Worm (Caenorhabditis elegans) whole organism, L4 larva: Measurements from ENCODE around the gene nstp-2.
"Not testable (repeated sequence)": the region's sequence is repeated elsewhere in the genome, so short reads cannot be mapped to it uniquely, and the experiment has no call there.

ENCODE experiments used
- D1046.2 ChIP-seq: fragments of 200-800 bp; sonication (Bioruptor generic); IDR thresholded peaks from 2 replicates; pipeline ENCODE4 v1.3.6; 2022; ENCODE audit warnings: missing genetic modification characterization, missing compliant biosample characterization
- F26F4.8 ChIP-seq: fragments of 200-800 bp; sonication (Bioruptor generic); conservative IDR thresholded peaks from 2 replicates; pipeline ENCODE4 v1.3.6; 2022; ENCODE audit warnings: missing genetic modification characterization, missing compliant biosample characterization
- R02D3.7 ChIP-seq: fragments of 150-350 bp; sonication (generic microtip); optimal IDR thresholded peaks from 3 replicates; lab custom pipeline; 2014; ENCODE audit warnings: missing biosample characterization, missing genetic modification characterization
- T26A8.4 ChIP-seq: fragments of 200-800 bp; sonication (Bioruptor generic); IDR thresholded peaks from 2 replicates; pipeline ENCODE4 v1.3.6; 2022; ENCODE audit warnings: missing genetic modification characterization, missing compliant biosample characterization
- Y5F2A.4 ChIP-seq: fragments of 200-800 bp; sonication (Bioruptor generic); optimal IDR thresholded peaks from 2 replicates; lab custom pipeline; 2018; ENCODE audit warnings: mild to moderate bottlenecking, missing genetic modification characterization, missing compliant biosample characterization
- Y75B8A.6 ChIP-seq: fragments of 200-800 bp; sonication (Bioruptor generic); IDR thresholded peaks from 2 replicates; pipeline ENCODE4 v1.3.6; 2022; ENCODE audit warnings: missing genetic modification reagents, missing genetic modification characterization, missing compliant biosample characterization
- aha-1 ChIP-seq: fragments of 150-350 bp; peaks from one replicate; lab custom pipeline; 2014; ENCODE audit warnings: missing biosample characterization, missing genetic modification characterization
- aly-2 ChIP-seq: sonication (generic microtip); optimal IDR thresholded peaks from 2 replicates; lab custom pipeline; 2018; ENCODE audit warnings: missing biosample characterization, missing genetic modification characterization
- arid-1 ChIP-seq: fragments of 200-800 bp; sonication (Bioruptor generic); conservative IDR thresholded peaks from 2 replicates; pipeline ENCODE4 v1.3.6; 2022; ENCODE audit warnings: missing genetic modification reagents, missing genetic modification characterization, missing compliant biosample characterization
- attf-4 ChIP-seq: sonication (generic microtip); optimal IDR thresholded peaks from 3 replicates; lab custom pipeline; 2017; ENCODE audit warnings: missing biosample characterization, missing genetic modification characterization
- ceh-32 ChIP-seq: sonication (generic microtip); optimal IDR thresholded peaks from 2 replicates; lab custom pipeline; 2016; ENCODE audit warnings: mild to moderate bottlenecking, missing genetic modification characterization, missing compliant biosample characterization; ENCODE audit not compliant: poor library complexity
- ceh-62 ChIP-seq: sonication (generic microtip); optimal IDR thresholded peaks from 2 replicates; lab custom pipeline; 2017; ENCODE audit warnings: missing biosample characterization, missing genetic modification characterization
- daf-16 ChIP-seq, 3 experiments: sonication (generic microtip); optimal IDR thresholded peaks; 2 replicates each; lab custom pipeline; 2016 to 2017; ENCODE audit warnings: missing genetic modification characterization in 3 of 3, missing genetic modification reagents in 3 of 3, mild to moderate bottlenecking in 2 of 3, missing compliant biosample characterization in 2 of 3, missing biosample characterization in 1 of 3, moderate library complexity in 1 of 3
- daf-8 ChIP-seq: fragments of 200-800 bp; sonication (Bioruptor generic); IDR thresholded peaks from 2 replicates; pipeline ENCODE4 v1.3.6; 2022; ENCODE audit warnings: missing genetic modification characterization, missing compliant biosample characterization
- dve-1 ChIP-seq: sonication (generic microtip); optimal IDR thresholded peaks from 2 replicates; lab custom pipeline; 2017; ENCODE audit warnings: antibody characterized with exemption, mild to moderate bottlenecking, missing genetic modification characterization, missing compliant biosample characterization; ENCODE audit not compliant: insufficient read depth
- fkh-10 ChIP-seq: fragments of 150-350 bp; optimal IDR thresholded peaks from 2 replicates; lab custom pipeline; 2014; ENCODE audit warnings: missing biosample characterization, missing genetic modification reagents, missing genetic modification characterization
- fos-1 ChIP-seq: fragments of 150-350 bp; optimal IDR thresholded peaks from 2 replicates; lab custom pipeline; 2014; ENCODE audit warnings: missing biosample characterization, missing genetic modification characterization
- gei-8 ChIP-seq: fragments of 200-800 bp; sonication (Bioruptor generic); optimal IDR thresholded peaks from 2 replicates; lab custom pipeline; 2018; ENCODE audit warnings: mild to moderate bottlenecking, missing genetic modification characterization, missing compliant biosample characterization
- hlh-11 ChIP-seq: fragments of 200-800 bp; sonication (Bioruptor generic); optimal IDR thresholded peaks from 2 replicates; lab custom pipeline; 2018; ENCODE audit warnings: mild to moderate bottlenecking, missing genetic modification characterization, missing compliant biosample characterization
- hlh-30 ChIP-seq: sonication (generic microtip); optimal IDR thresholded peaks from 2 replicates; lab custom pipeline; 2017; ENCODE audit warnings: antibody characterized with exemption, mild to moderate bottlenecking, missing genetic modification characterization, missing compliant biosample characterization; ENCODE audit not compliant: insufficient read depth
- jun-1 ChIP-seq: fragments of 150-350 bp; optimal IDR thresholded peaks from 2 replicates; lab custom pipeline; 2014; ENCODE audit warnings: missing biosample characterization, missing genetic modification reagents, missing genetic modification characterization
- lin-1 ChIP-seq: fragments of 200-800 bp; sonication (Bioruptor generic); IDR thresholded peaks from 2 replicates; pipeline ENCODE4 v1.3.6; 2022; ENCODE audit warnings: missing genetic modification reagents, missing genetic modification characterization, missing compliant biosample characterization
- lin-15B ChIP-seq: fragments of 150-350 bp; sonication (generic microtip); optimal IDR thresholded peaks from 3 replicates; lab custom pipeline; 2014; ENCODE audit warnings: missing biosample characterization, missing genetic modification characterization
- lir-3 ChIP-seq: sonication (generic microtip); optimal IDR thresholded peaks from 2 replicates; lab custom pipeline; 2016; ENCODE audit warnings: mild to moderate bottlenecking, missing genetic modification characterization, missing compliant biosample characterization
- madf-5 ChIP-seq, 2 experiments: fragments of 200-800 bp; sonication (Bioruptor generic); IDR thresholded peaks; 2 replicates each; pipeline ENCODE4 v1.3.6; 2022; ENCODE audit warnings: missing compliant biosample characterization in 2 of 2, missing genetic modification characterization in 2 of 2
- madf-9 ChIP-seq: fragments of 200-800 bp; sonication (Bioruptor generic); conservative IDR thresholded peaks from 2 replicates; pipeline ENCODE4 v1.3.6; 2022; ENCODE audit warnings: missing genetic modification reagents, missing genetic modification characterization, missing compliant biosample characterization
- mdl-1 ChIP-seq, 2 experiments: fragments of 150-350 bp in 1 of 2; sonication (generic microtip) in 1 of 2; optimal IDR thresholded peaks; 2 replicates each; lab custom pipeline; 2014 to 2017; ENCODE audit warnings: missing biosample characterization in 2 of 2, missing genetic modification characterization in 2 of 2
- mep-1 ChIP-seq: fragments of 150-350 bp; sonication (generic microtip); optimal IDR thresholded peaks from 3 replicates; lab custom pipeline; 2014; ENCODE audit warnings: missing biosample characterization, missing genetic modification characterization
- nhr-10 ChIP-seq: fragments of 150-350 bp; optimal IDR thresholded peaks from 2 replicates; lab custom pipeline; 2014; ENCODE audit warnings: missing biosample characterization, missing genetic modification characterization
- nhr-102 ChIP-seq: sonication (generic microtip); optimal IDR thresholded peaks from 2 replicates; lab custom pipeline; 2016; ENCODE audit warnings: mild to moderate bottlenecking, missing genetic modification characterization, moderate library complexity, missing compliant biosample characterization
- nhr-28 ChIP-seq: fragments of 150-350 bp; optimal IDR thresholded peaks from 2 replicates; lab custom pipeline; 2014; ENCODE audit warnings: missing biosample characterization, missing genetic modification characterization
- php-3 ChIP-seq: fragments of 200-800 bp; sonication (Bioruptor generic); IDR thresholded peaks from 2 replicates; pipeline ENCODE4 v1.3.6; 2022; ENCODE audit warnings: missing genetic modification reagents, missing genetic modification characterization, missing compliant biosample characterization
- pqm-1 ChIP-seq: sonication (generic microtip); optimal IDR thresholded peaks from 2 replicates; lab custom pipeline; 2017; ENCODE audit warnings: missing biosample characterization, missing genetic modification characterization
- skn-1 ChIP-seq: fragments of 150-350 bp; optimal IDR thresholded peaks from 2 replicates; lab custom pipeline; 2014; ENCODE audit warnings: missing biosample characterization, missing genetic modification characterization
- snpc-4 ChIP-seq: fragments of 150-350 bp; optimal IDR thresholded peaks from 2 replicates; lab custom pipeline; 2014; ENCODE audit warnings: missing biosample characterization, missing genetic modification characterization
- spr-3 ChIP-seq: fragments of 200-800 bp; sonication (Bioruptor generic); optimal IDR thresholded peaks from 2 replicates; lab custom pipeline; 2018; ENCODE audit warnings: mild to moderate bottlenecking, missing genetic modification characterization, missing compliant biosample characterization
- tra-1 ChIP-seq: fragments of 200-800 bp; sonication (Bioruptor generic); IDR thresholded peaks from 2 replicates; pipeline ENCODE4 v1.3.6; 2022; ENCODE audit warnings: missing genetic modification reagents, missing genetic modification characterization, missing compliant biosample characterization
- unc-62 ChIP-seq, 3 experiments: fragments of 150-350 bp in 1 of 3; sonication (generic microtip); optimal IDR thresholded peaks in 2 of 3; peaks in 1 of 3; 1 replicate in 1 of 3; 2 replicates in 2 of 3; lab custom pipeline; 2014 to 2017; ENCODE audit warnings: missing biosample characterization in 3 of 3, missing genetic modification characterization in 3 of 3, missing genetic modification reagents in 3 of 3, missing genotype in 1 of 3
- vab-7 ChIP-seq: fragments of 200-800 bp; sonication (Bioruptor generic); IDR thresholded peaks from 2 replicates; pipeline ENCODE4 v1.3.6; 2022; ENCODE audit warnings: missing genetic modification reagents, missing genetic modification characterization, missing compliant biosample characterization
- zag-1 ChIP-seq: fragments of 150-350 bp; optimal IDR thresholded peaks from 2 replicates; lab custom pipeline; 2014; ENCODE audit warnings: missing biosample characterization, missing genetic modification characterization
- ztf-7 ChIP-seq: fragments of 150-350 bp; optimal IDR thresholded peaks from 2 replicates; lab custom pipeline; 2014; ENCODE audit warnings: missing biosample characterization, missing genetic modification characterization

The nstp-2 gene

DNA sequence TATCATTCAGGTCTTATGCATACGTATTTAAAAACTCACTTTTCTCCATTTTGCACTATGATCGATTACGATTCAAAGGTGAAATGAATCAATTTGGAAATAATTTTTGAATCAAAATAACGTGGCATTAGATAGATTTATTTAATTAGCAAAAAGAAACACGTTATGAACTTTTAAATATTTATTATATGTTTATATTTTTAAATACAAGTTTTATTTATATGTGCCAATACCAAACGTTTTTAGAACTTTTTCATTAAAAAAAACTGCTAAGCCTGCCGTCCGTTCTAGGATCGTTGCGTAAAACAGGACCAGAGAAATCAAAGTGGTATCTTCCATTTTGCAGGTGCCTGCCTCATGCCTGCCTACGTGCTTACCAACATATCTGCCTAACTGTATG is 8.7 kb downstream of the nstp-2 start, which contains the start of gene F38A5.6:
TSS of gene F38A5.6 (minus strand) at position 101 of the 400 bp plus-strand sequence.
- TF ChIP-seq lir-3 (no peak), mep-1 (no peak), ceh-62 (tag; lab: Kevin White, UChicago) (no peak), R02D3.7 (tag; lab: Kevin White, UChicago) (no peak), fos-1 (tag; lab: Kevin White, UChicago) (no peak), aha-1 (tag; lab: Kevin White, UChicago) (peak; percentile 22)

DNA sequence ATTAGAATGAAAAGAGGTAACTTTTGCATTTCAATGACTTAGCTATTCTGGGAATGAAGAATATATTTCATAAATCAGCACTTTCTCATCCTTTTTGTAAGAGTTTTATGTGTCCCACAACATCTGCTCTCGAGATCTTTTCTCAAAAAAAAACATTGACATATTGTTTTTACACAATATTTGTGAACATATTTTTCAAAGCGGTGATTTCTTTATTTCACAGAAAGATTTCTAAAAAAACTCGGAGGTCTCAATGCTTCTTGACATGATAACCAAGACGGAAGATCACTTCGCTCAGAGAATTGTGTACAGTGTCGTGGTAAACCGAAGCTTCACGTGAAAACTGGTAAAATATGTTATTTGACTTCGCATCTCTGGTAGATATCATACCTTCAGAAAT is 10.1 kb downstream of the nstp-2 start, which contains the start of gene F38A5.22:
TSS of gene F38A5.22 (minus strand) at position 29 of the 400 bp plus-strand sequence.
- TF ChIP-seq D1046.2 (GFP tag; lab: Robert Waterston, UW) (no peak), nhr-28 (no peak), unc-62 (GFP tag; optimal IDR thresholded peaks at IDR 0.05 in 1 of 2; lab: Kevin White, UChicago) (peak in 1 of 2 experiments; percentile 95), unc-62 (tag; optimal IDR thresholded peaks at IDR 0.05; lab: Kevin White, UChicago) (no peak)

DNA sequence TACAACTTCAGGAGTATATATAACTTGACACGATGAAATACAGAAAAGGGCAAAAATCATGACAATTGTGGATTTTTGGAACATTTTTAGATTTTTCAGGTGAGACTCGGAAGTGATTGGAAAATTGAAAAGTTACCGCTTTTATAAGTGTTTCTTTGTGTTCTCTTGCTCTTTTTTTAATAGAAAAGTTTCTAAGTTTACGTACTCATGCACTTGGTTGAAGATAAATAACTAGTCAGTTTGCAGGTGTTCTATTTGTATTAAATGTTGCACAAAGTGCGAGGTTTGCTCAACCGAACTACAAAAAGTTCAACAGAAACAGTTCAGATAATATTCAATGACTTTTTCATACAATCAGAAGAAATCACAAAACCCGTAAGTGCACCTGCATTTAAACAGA is 11.1 kb downstream of the nstp-2 start, which contains the start of gene nspb-3:
TSS of gene nspb-3 (minus strand) at position 101 of the 400 bp plus-strand sequence.
- not testable (repeated sequence) for TF ChIP-seq unc-62 (GFP tag; optimal IDR thresholded peaks at IDR 0.05 in 1 of 2; lab: Kevin White, UChicago); unc-62 (tag; optimal IDR thresholded peaks at IDR 0.05; lab: Kevin White, UChicago); aha-1 (tag; lab: Kevin White, UChicago); hlh-11

DNA sequence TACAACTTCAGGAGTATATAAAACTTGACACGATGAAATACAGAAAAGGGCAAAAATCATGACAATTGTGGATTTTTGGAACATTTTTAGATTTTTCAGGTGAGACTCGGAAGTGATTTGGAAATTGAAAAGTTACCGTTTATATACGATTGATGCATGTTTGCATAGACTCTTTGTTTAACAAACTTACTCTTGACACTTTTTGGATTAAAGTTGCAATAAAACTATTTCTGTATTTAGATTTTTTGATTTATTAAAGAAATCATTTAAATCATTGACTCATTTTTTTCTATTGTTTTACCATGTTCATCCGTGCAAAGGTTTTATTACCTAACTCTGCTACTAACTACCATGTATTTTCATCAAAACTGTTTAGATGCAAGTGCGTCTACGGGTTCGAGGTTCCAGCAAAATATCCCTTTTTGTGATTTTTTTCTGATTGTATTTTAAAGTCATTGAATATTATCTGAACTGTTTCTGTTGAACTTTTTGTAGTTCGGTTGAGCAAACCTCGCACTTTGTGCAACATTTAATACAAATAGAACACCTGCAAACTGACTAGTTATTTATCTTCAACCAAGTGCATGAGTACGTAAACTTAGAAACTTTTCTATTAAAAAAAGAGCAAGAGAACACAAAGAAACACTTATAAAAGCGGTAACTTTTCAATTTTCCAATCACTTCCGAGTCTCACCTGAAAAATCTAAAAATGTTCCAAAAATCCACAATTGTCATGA is 14.8 kb downstream of the nstp-2 start, which contains the start of the genes nspb-1 and nspb-2:
TSS of gene nspb-1 (minus strand) at position 101 of the 737 bp plus-strand sequence.
TSS of gene nspb-2 (plus strand) at position 687 of the 737 bp plus-strand sequence.
- TF ChIP-seq gei-8; mep-1; lin-15B (tag; lab: Kevin White, UChicago): not testable (repeated sequence)

DNA sequence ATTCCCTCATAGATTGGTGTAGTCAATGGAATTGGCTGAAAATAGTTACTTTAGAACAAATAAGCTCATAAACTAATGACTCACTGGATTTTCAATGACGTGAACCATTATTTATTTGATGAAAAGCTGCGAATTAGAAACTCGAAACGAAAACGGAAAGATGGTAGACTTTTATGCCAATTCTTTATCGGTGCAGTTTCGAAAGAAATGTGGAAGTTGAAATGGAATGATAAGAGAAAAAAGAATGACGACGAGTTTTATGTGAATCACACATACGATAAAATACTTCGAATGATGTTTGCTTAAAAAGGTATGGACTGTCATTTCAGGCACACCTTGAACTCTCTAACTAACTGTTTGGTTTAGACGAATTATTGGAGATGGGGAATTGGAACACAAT is 16.0 kb downstream of the nstp-2 start, which contains the start of the genes lec-11 and irld-7:
TSS of gene lec-11 (minus strand) at position 126 of the 400 bp plus-strand sequence.
TSS of gene irld-7 (plus strand) at position 332 of the 400 bp plus-strand sequence.
- TF ChIP-seq skn-1 (tag; lab: Kevin White, UChicago) = no peak
- TF ChIP-seq madf-5 (GFP tag; IDR thresholded peaks at IDR 0.05; lab: Robert Waterston, UW) = no peak
- TF ChIP-seq nhr-28 = peak; percentile 50
- TF ChIP-seq jun-1 = no peak
- no peak for TF ChIP-seq fkh-10 (GFP tag; lab: Kevin White, UChicago)
- TF ChIP-seq hlh-30 = no peak
- no peak for TF ChIP-seq dve-1 (tag; lab: Kevin White, UChicago)
- no peak for TF ChIP-seq F26F4.8 (GFP tag; lab: Robert Waterston, UW)
- no peak for TF ChIP-seq spr-3 (GFP tag; lab: Kevin White, UChicago)
- no peak for TF ChIP-seq tra-1 (GFP tag; lab: Robert Waterston, UW)
- TF ChIP-seq arid-1 (GFP tag; lab: Robert Waterston, UW) = no peak
- no peak for TF ChIP-seq Y5F2A.4 (GFP tag; lab: Kevin White, UChicago)
- TF ChIP-seq daf-8 (GFP tag; lab: Robert Waterston, UW) = no peak
- TF ChIP-seq T26A8.4 (GFP tag; lab: Robert Waterston, UW) = no peak
- no peak for TF ChIP-seq zag-1 (tag; lab: Kevin White, UChicago)
- no peak for TF ChIP-seq mdl-1 (tag; optimal IDR thresholded peaks at IDR 0.05; lab: Kevin White, UChicago)
- no peak for TF ChIP-seq aly-2
- TF ChIP-seq vab-7 (GFP tag; lab: Robert Waterston, UW) = no peak
- TF ChIP-seq lin-1 (GFP tag; lab: Robert Waterston, UW) = no peak
- no peak for TF ChIP-seq Y75B8A.6
- peak; percentile 65 for TF ChIP-seq php-3 (GFP tag; lab: Robert Waterston, UW)
- TF ChIP-seq daf-16 (GFP tag; optimal IDR thresholded peaks at IDR 0.05; lab: Kevin White, UChicago) = no peak
- peak; percentile 33 for TF ChIP-seq daf-16 (tag; optimal IDR thresholded peaks at IDR 0.05; lab: Kevin White, UChicago)
- TF ChIP-seq pqm-1 (tag; lab: Kevin White, UChicago) = peak; percentile 80
- no peak for TF ChIP-seq ztf-7 (tag; lab: Kevin White, UChicago)
- no peak for TF ChIP-seq madf-9
- no peak for TF ChIP-seq nhr-10
- TF ChIP-seq nhr-102 (tag; lab: Kevin White, UChicago) = no peak
- no peak for TF ChIP-seq ceh-32
- no peak for TF ChIP-seq lin-15B (tag; lab: Kevin White, UChicago)
- TF ChIP-seq attf-4 (tag; lab: Kevin White, UChicago) = no peak
- no peak for TF ChIP-seq snpc-4 (tag; lab: Kevin White, UChicago)
